Worm (Caenorhabditis elegans) whole organism, L2 larva: ENCODE results near the gene R04A9.6.

Experiments used
- C34F6.9 ChIP-seq: fragments of 150-350 bp; optimal IDR thresholded peaks from 2 replicates; lab custom pipeline; 2014; ENCODE audit warnings: missing biosample characterization, missing genetic modification characterization
- R02D3.7 ChIP-seq: fragments of 150-350 bp; optimal IDR thresholded peaks from 2 replicates; lab custom pipeline; 2014; ENCODE audit warnings: missing biosample characterization, missing genetic modification characterization
- ZK546.5 ChIP-seq: sonication (generic microtip); optimal IDR thresholded peaks from 2 replicates; lab custom pipeline; 2017; ENCODE audit warnings: missing biosample characterization, missing genetic modification characterization
- alr-1 ChIP-seq: fragments of 150-350 bp; optimal IDR thresholded peaks from 2 replicates; lab custom pipeline; 2014; ENCODE audit warnings: missing biosample characterization, missing genetic modification characterization
- aly-2 ChIP-seq: fragments of 150-350 bp; optimal IDR thresholded peaks from 2 replicates; lab custom pipeline; 2014; ENCODE audit warnings: missing biosample characterization, missing genetic modification characterization
- blmp-1 ChIP-seq: sonication (generic microtip); optimal IDR thresholded peaks from 2 replicates; lab custom pipeline; 2017; ENCODE audit warnings: missing genetic modification characterization, mild to moderate bottlenecking, missing compliant biosample characterization, antibody characterized with exemption, moderate library complexity; ENCODE audit not compliant: insufficient read depth
- ceh-16 ChIP-seq: fragments of 150-350 bp; optimal IDR thresholded peaks from 2 replicates; lab custom pipeline; 2014; ENCODE audit warnings: missing biosample characterization, missing genetic modification characterization
- ceh-82 ChIP-seq: fragments of 150-350 bp; optimal IDR thresholded peaks from 2 replicates; lab custom pipeline; 2014; ENCODE audit warnings: missing biosample characterization, missing genetic modification characterization
- crh-2 ChIP-seq: sonication (generic microtip); optimal IDR thresholded peaks from 2 replicates; lab custom pipeline; 2017; ENCODE audit warnings: missing biosample characterization, missing genetic modification characterization
- dmd-4 ChIP-seq: sonication (generic microtip); optimal IDR thresholded peaks from 2 replicates; lab custom pipeline; 2017; ENCODE audit warnings: missing biosample characterization, missing genetic modification characterization
- elt-1 ChIP-seq: fragments of 150-350 bp; optimal IDR thresholded peaks from 2 replicates; lab custom pipeline; 2014; ENCODE audit warnings: missing biosample characterization, missing genetic modification characterization
- elt-3 ChIP-seq: sonication (generic microtip); optimal IDR thresholded peaks from 2 replicates; lab custom pipeline; 2017; ENCODE audit warnings: missing biosample characterization, missing genetic modification characterization
- fos-1 ChIP-seq: fragments of 150-350 bp; optimal IDR thresholded peaks from 2 replicates; lab custom pipeline; 2014; ENCODE audit warnings: missing biosample characterization, missing genetic modification characterization
- gmeb-1 ChIP-seq: fragments of 150-350 bp; optimal IDR thresholded peaks from 2 replicates; lab custom pipeline; 2014; ENCODE audit warnings: missing biosample characterization, missing genetic modification characterization
- lin-11 ChIP-seq: fragments of 150-350 bp; sonication (generic microtip); optimal IDR thresholded peaks from 2 replicates; lab custom pipeline; 2014; ENCODE audit warnings: missing biosample characterization, missing genetic modification characterization, inconsistent platforms, mixed read lengths
- lin-39 ChIP-seq: fragments of 150-350 bp; optimal IDR thresholded peaks from 2 replicates; lab custom pipeline; 2014; ENCODE audit warnings: missing biosample characterization, missing genetic modification reagents, missing genetic modification characterization
- lsy-2 ChIP-seq, 2 experiments: fragments of 150-350 bp in 1 of 2; sonication (generic microtip) in 1 of 2; optimal IDR thresholded peaks; 2 replicates each; lab custom pipeline; 2014 to 2017; ENCODE audit warnings: missing biosample characterization in 2 of 2, missing genetic modification characterization in 2 of 2
- mbf-1 ChIP-seq: sonication (generic microtip); optimal IDR thresholded peaks from 2 replicates; lab custom pipeline; 2017; ENCODE audit warnings: missing biosample characterization, missing genetic modification characterization
- mdl-1 ChIP-seq, 2 experiments: fragments of 150-350 bp in 1 of 2; sonication (generic microtip) in 1 of 2; optimal IDR thresholded peaks; 2 replicates each; lab custom pipeline; 2017; ENCODE audit warnings: missing biosample characterization in 2 of 2, missing genetic modification characterization in 2 of 2
- nhr-10 ChIP-seq: sonication (generic microtip); optimal IDR thresholded peaks from 2 replicates; lab custom pipeline; 2017; ENCODE audit warnings: missing biosample characterization, missing genetic modification characterization
- nhr-12 ChIP-seq: fragments of 150-350 bp; optimal IDR thresholded peaks from 2 replicates; lab custom pipeline; 2014; ENCODE audit warnings: missing biosample characterization, missing genetic modification characterization
- nhr-21 ChIP-seq: fragments of 150-350 bp; optimal IDR thresholded peaks from 2 replicates; lab custom pipeline; 2014; ENCODE audit warnings: missing biosample characterization, missing genetic modification characterization
- nhr-237 ChIP-seq: fragments of 150-350 bp; optimal IDR thresholded peaks from 2 replicates; lab custom pipeline; 2014; ENCODE audit warnings: missing biosample characterization, missing genetic modification characterization
- nhr-25 ChIP-seq: fragments of 150-350 bp; sonication (generic microtip); optimal IDR thresholded peaks from 3 replicates; lab custom pipeline; 2014; ENCODE audit warnings: missing biosample characterization, missing genetic modification characterization
- nhr-6 ChIP-seq: fragments of 150-350 bp; optimal IDR thresholded peaks from 2 replicates; lab custom pipeline; 2014; ENCODE audit warnings: missing biosample characterization, missing genetic modification characterization
- nhr-77 ChIP-seq: fragments of 150-350 bp; optimal IDR thresholded peaks from 2 replicates; lab custom pipeline; 2014; ENCODE audit warnings: missing biosample characterization, missing genetic modification characterization
- peb-1 ChIP-seq: fragments of 150-350 bp; optimal IDR thresholded peaks from 2 replicates; lab custom pipeline; 2014; ENCODE audit warnings: missing biosample characterization, missing genetic modification characterization
- skn-1 ChIP-seq: sonication (generic microtip); optimal IDR thresholded peaks from 2 replicates; lab custom pipeline; 2017; ENCODE audit warnings: missing biosample characterization, missing genetic modification characterization
- sma-9 ChIP-seq, 2 experiments: fragments of 150-350 bp in 1 of 2; sonication (generic microtip) in 1 of 2; optimal IDR thresholded peaks; 2 replicates each; lab custom pipeline; 2014 to 2016; ENCODE audit warnings: missing genetic modification characterization in 2 of 2, mild to moderate bottlenecking in 1 of 2, missing biosample characterization in 1 of 2, missing compliant biosample characterization in 1 of 2, missing genetic modification reagents in 1 of 2, moderate library complexity in 1 of 2
- snpc-4 ChIP-seq: fragments of 150-350 bp; optimal IDR thresholded peaks from 2 replicates; lab custom pipeline; 2014; ENCODE audit warnings: missing biosample characterization, missing genetic modification characterization
- unc-39 ChIP-seq: fragments of 150-350 bp; optimal IDR thresholded peaks from 2 replicates; lab custom pipeline; 2014; ENCODE audit warnings: missing biosample characterization, missing genetic modification characterization
- unc-55 ChIP-seq: fragments of 150-350 bp; sonication (generic microtip); optimal IDR thresholded peaks from 3 replicates; lab custom pipeline; 2014; ENCODE audit warnings: missing biosample characterization, missing genetic modification reagents, missing genetic modification characterization
- unc-62 ChIP-seq: fragments of 150-350 bp; optimal IDR thresholded peaks from 2 replicates; lab custom pipeline; 2014; ENCODE audit warnings: missing biosample characterization, missing genetic modification reagents, missing genetic modification characterization
- zag-1 ChIP-seq: fragments of 150-350 bp; optimal IDR thresholded peaks from 2 replicates; lab custom pipeline; 2014; ENCODE audit warnings: missing biosample characterization, missing genetic modification characterization
- ztf-1 ChIP-seq: fragments of 200-800 bp; sonication (Bioruptor generic); conservative IDR thresholded peaks from 2 replicates; pipeline ENCODE4 v1.3.6; 2022; ENCODE audit warnings: missing genetic modification characterization, missing compliant biosample characterization
- ztf-11 ChIP-seq: sonication (generic microtip); optimal IDR thresholded peaks from 2 replicates; lab custom pipeline; 2017; ENCODE audit warnings: missing biosample characterization, missing genetic modification characterization
- ztf-4 ChIP-seq: fragments of 150-350 bp; optimal IDR thresholded peaks from 2 replicates; lab custom pipeline; 2014; ENCODE audit warnings: missing biosample characterization, missing genetic modification characterization

R04A9.6 gene

DNA sequence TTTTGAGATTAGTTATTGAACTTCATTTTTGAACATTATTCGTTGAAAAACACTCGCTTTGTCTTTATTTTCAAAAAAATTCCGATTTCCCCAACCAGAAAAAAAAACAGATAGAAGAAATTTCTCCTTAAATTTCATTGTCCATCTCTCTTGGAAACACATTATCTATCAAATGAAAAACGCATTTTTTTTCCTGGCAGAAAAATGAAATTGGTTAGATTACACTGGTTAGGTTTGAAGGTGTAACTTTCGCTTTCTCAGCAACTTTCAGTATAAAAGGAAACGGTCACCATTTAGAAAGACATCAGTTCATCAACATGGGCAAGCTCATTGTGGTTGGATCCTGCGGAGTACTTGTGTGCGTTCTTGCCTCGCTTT lies 24.0 kb downstream of the R04A9.6 start, which contains the start of gene col-19:
Gene col-19, plus strand, starts transcription at position 301 of the 378 bp plus-strand sequence.
- no peak for TF ChIP-seq ztf-4
- TF ChIP-seq dmd-4, result no peak
- no peak for TF ChIP-seq aly-2 (tag; lab: Kevin White, UChicago)
- no peak for TF ChIP-seq mbf-1
- TF ChIP-seq unc-62, result no peak
- TF ChIP-seq ZK546.5, result no peak
- TF ChIP-seq lsy-2 (tag; optimal IDR thresholded peaks at IDR 0.05; lab: Kevin White, UChicago), result no peak
- no peak for TF ChIP-seq ceh-82 (tag; lab: Kevin White, UChicago)
- no peak for TF ChIP-seq unc-39 (tag; lab: Kevin White, UChicago)
- no peak for TF ChIP-seq skn-1
- TF ChIP-seq, all 48 proteins: peak for 0

DNA sequence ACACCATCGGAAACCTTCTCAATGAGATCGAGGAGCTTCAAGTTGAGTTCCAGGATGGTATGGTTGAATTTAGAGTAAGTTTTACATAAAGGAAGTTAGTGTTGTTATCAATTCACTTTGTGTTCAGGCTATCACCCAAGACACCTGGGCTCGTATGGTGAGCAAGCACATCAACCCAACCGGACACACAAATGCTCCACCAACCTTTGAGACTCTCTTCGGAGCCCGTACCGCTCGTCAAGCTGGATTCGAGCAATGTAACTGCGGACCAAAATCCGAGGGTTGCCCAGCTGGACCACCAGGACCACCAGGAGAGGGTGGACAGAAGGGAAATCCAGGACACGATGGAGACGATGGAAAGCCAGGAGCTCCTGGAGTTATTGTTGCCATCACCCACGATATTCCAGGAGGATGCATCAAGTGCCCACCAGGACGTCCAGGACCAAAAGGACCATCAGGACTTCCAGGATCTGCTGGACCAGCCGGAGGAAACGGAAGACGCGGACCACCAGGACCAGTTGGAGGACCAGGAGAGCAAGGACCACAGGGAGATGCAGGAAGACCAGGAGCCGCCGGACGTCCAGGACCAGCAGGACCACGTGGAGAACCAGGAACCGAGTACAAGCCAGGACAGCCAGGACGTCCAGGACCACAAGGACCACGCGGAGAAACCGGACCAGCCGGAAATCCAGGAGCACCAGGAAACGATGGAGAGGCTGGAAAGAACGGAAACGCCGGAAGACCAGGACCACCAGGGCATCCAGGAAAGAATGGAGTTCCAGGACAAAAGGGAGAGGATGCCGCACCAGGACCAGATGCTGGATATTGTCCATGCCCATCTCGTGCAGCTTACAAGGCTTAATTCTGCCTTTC lies 24.7 kb downstream of the R04A9.6 start:
- TF ChIP-seq mbf-1 (no peak), alr-1 (tag; lab: Kevin White, UChicago) (no peak), ztf-4 (no peak), ceh-16 (tag; lab: Kevin White, UChicago) (no peak), peb-1 (tag; lab: Kevin White, UChicago) (no peak), nhr-237 (tag; lab: Kevin White, UChicago) (no peak), sma-9 (GFP tag; optimal IDR thresholded peaks at IDR 0.05; lab: Kevin White, UChicago) (no peak), sma-9 (tag; optimal IDR thresholded peaks at IDR 0.05; lab: Kevin White, UChicago) (no peak), nhr-6 (tag; lab: Kevin White, UChicago) (no peak), R02D3.7 (no peak), snpc-4 (no peak), fos-1 (tag; lab: Kevin White, UChicago) (no peak), lin-11 (tag; lab: Kevin White, UChicago) (no peak), elt-3 (tag; lab: Kevin White, UChicago) (no peak), ceh-82 (tag; lab: Kevin White, UChicago) (no peak)
- TF ChIP-seq, all 48 proteins: peak for 0

DNA sequence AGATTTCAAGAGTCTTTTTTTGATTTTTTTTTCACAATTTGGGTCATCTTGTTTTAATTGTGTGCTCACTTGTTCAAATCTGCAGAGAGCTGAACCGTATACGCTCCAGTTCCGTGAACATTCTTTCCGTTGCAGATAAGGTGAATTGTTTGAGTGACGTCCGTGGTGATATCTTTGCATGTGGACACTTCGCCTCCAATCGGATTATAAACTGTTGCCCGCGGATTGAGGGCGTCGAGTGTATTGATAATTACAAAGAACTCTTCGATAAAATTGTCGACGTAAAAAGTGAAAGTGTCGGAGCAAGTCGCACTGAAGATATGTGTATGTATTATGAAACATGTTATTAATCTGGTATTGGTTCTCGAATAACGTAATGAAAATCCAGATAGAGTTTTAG lies 26.4 kb downstream of the R04A9.6 start:
- no peak for TF ChIP-seq ZK546.5
- TF ChIP-seq elt-1 (tag; lab: Kevin White, UChicago), result no peak
- TF ChIP-seq C34F6.9 (tag; lab: Kevin White, UChicago), result no peak
- no peak for TF ChIP-seq nhr-10 (tag; lab: Kevin White, UChicago)
- TF ChIP-seq lin-39, result no peak
- no peak for TF ChIP-seq aly-2 (tag; lab: Kevin White, UChicago)
- TF ChIP-seq ztf-1, result no peak
- no peak for TF ChIP-seq gmeb-1 (tag; lab: Kevin White, UChicago)
- no peak for TF ChIP-seq alr-1 (tag; lab: Kevin White, UChicago)
- TF ChIP-seq blmp-1 (tag; lab: Kevin White, UChicago), result no peak
- no peak for TF ChIP-seq nhr-12 (tag; lab: Kevin White, UChicago)
- TF ChIP-seq nhr-21 (tag; lab: Kevin White, UChicago), result no peak
- TF ChIP-seq unc-55 (GFP tag; lab: Kevin White, UChicago), result no peak
- no peak for TF ChIP-seq fos-1 (tag; lab: Kevin White, UChicago)
- TF ChIP-seq snpc-4, result no peak
- no peak for TF ChIP-seq sma-9 (GFP tag; optimal IDR thresholded peaks at IDR 0.05; lab: Kevin White, UChicago)
- no peak for TF ChIP-seq sma-9 (tag; optimal IDR thresholded peaks at IDR 0.05; lab: Kevin White, UChicago)

DNA sequence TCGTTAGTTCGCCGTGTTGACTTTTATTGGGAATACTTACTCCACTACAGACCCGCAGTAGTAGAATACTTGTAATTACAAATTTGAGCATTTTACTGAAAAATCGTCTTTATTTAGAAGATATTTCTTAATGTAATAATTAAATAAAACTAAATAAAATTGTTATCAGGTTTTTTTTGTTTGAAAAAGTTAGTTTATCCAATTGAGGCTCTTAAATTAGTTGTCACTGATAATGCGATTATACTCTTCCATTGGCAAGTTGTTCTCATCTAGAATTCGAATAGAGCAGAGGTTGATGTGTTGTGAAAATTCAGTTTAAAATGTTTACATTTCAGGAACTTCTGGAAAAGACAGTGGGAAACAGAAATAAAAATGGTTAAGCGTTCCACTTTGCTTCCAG lies 28.2 kb downstream of the R04A9.6 start, which contains the start of gene ZK1193.2:
Gene ZK1193.2, minus strand, starts transcription at position 101 of the 400 bp plus-strand sequence.
- TF ChIP-seq snpc-4 (no peak), lin-11 (tag; lab: Kevin White, UChicago) (no peak)

DNA sequence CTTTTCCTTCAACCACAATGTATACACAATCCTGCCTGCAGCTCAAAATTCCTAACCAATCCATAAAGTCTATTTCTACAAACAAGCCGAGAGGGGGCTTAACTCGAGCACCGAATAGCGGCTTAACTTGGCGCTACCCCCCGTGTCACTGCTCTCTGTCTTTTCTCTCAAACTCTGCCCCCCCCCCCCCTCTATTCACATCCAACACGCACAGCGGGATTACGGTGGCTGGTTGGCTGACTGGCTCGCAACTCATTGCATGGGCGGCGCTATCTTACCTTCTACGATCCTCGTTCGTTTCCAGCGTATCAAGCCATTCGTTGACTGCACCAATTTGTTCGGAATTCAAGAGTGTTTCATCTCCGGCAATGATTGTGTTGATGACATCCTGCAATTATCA lies 34.2 kb downstream of the R04A9.6 start:
- TF ChIP-seq gmeb-1 (tag; lab: Kevin White, UChicago) (no peak), C34F6.9 (tag; lab: Kevin White, UChicago) (no peak), zag-1 (tag; lab: Kevin White, UChicago) (no peak), ztf-1 (no peak), mdl-1 (tag; optimal IDR thresholded peaks at IDR 0.05; lab: Kevin White, UChicago) (no peak), nhr-10 (tag; lab: Kevin White, UChicago) (no peak), nhr-21 (tag; lab: Kevin White, UChicago) (no peak), crh-2 (tag; lab: Kevin White, UChicago) (no peak), nhr-77 (tag; lab: Kevin White, UChicago) (no peak), fos-1 (tag; lab: Kevin White, UChicago) (no peak), nhr-25 (tag; lab: Kevin White, UChicago) (no peak), ztf-11 (tag; lab: Kevin White, UChicago) (no peak), ceh-16 (tag; lab: Kevin White, UChicago) (no peak)
